Worm (Caenorhabditis elegans): ENCODE results near the gene dlc-4.

Gene dlc-4

DNA sequence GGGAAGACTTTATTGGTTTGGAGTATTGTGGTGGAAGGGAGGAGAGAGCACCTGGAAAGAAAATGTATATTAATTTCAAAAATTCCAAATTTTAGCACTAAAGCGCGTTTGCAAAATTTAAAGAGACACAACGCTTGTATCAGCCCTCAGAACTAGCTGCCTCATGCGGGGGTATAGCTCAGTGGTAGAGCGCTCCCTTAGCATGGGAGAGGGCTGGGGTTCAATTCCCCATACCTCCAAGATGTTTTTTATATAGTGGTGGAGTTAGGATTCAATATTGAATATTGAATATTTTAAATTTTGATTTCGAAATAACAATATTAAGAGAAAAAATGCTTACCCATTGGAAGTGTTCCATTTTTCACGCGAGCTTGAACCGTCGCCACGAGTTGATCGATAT lies 44.0 kb upstream of the dlc-4 start (continued):
- TF ChIP-seq gmeb-1 (tag; optimal IDR thresholded peaks at IDR 0.05), result no peak
- peak; percentile 3 for TF ChIP-seq lin-11 (tag; optimal IDR thresholded peaks at IDR 0.05)
- TF ChIP-seq C34F6.9 (tag; optimal IDR thresholded peaks at IDR 0.05), result no peak
- peak in 1 of 2 experiments; percentile 27 for TF ChIP-seq lsy-2 (tag; optimal IDR thresholded peaks at IDR 0.05)
- TF ChIP-seq sma-3 (GFP tag; optimal IDR thresholded peaks at IDR 0.05), result peak; percentile 12
- no peak for TF ChIP-seq ztf-4 (tag; optimal IDR thresholded peaks at IDR 0.05)
- no peak for TF ChIP-seq dmd-4 (tag; optimal IDR thresholded peaks at IDR 0.05)
- TF ChIP-seq F13H6.1 (tag; optimal IDR thresholded peaks at IDR 0.05), result no peak
- TF ChIP-seq nhr-129 (tag; optimal IDR thresholded peaks at IDR 0.05), result peak; percentile 23
- no peak for TF ChIP-seq peb-1 (tag; optimal IDR thresholded peaks at IDR 0.05)
- no peak for TF ChIP-seq unc-39 (tag; optimal IDR thresholded peaks at IDR 0.05)
- TF ChIP-seq skn-1 (tag; optimal IDR thresholded peaks at IDR 0.05), result no peak
- no peak for TF ChIP-seq nhr-23 (tag; optimal IDR thresholded peaks at IDR 0.05)
- TF ChIP-seq zag-1 (tag; optimal IDR thresholded peaks at IDR 0.05), result no peak
- TF ChIP-seq nhr-10 (tag; optimal IDR thresholded peaks at IDR 0.05), result no peak
- no peak for TF ChIP-seq sma-9 (GFP tag; optimal IDR thresholded peaks at IDR 0.05)
- TF ChIP-seq sma-9 (tag; optimal IDR thresholded peaks at IDR 0.05), result no peak

DNA sequence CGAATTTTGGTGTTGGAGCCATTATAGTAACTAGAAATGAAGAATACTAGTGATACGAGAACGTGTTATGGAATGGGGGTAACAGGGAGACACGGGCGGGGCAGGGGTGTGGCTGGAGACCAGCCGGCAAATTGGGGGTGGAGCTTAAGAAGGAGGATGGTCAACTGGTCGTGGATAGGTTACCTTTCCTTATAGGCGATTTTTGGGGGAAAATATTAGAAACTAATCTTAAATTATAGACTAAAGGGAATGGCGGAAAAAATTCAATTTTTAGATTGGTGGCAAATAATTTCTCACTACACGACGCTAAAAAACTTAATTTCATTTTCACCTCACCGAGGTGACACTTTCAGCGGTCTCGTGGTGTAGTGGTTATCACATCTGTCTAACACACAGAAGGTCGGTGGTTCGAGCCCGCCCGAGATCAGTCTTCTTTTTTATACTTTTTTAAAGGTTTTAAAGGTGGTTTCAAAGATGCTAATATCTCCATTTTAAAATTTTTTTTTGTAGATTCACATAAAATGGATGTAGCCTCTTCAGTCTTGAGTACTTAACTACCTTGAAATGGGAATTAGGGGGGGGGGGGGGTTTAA lies 43.2 kb upstream of the dlc-4 start, which contains the start of gene Y65A5A.1:
Y65A5A.1 (minus strand) TSS at position 51 of the 593 bp plus-strand sequence.
- TF ChIP-seq lin-39 (tag; optimal IDR thresholded peaks at IDR 0.05) (no peak), C34F6.9 (tag; optimal IDR thresholded peaks at IDR 0.05) (no peak), lsy-2 (tag; optimal IDR thresholded peaks at IDR 0.05) (peak in 1 of 2 experiments; percentile 15), lin-13 (GFP tag; optimal IDR thresholded peaks at IDR 0.05) (peak; percentile 28), crh-2 (tag; optimal IDR thresholded peaks at IDR 0.05) (peak; percentile 1), sem-4 (tag; optimal IDR thresholded peaks at IDR 0.05) (no peak), skn-1 (tag; optimal IDR thresholded peaks at IDR 0.05) (no peak)

DNA sequence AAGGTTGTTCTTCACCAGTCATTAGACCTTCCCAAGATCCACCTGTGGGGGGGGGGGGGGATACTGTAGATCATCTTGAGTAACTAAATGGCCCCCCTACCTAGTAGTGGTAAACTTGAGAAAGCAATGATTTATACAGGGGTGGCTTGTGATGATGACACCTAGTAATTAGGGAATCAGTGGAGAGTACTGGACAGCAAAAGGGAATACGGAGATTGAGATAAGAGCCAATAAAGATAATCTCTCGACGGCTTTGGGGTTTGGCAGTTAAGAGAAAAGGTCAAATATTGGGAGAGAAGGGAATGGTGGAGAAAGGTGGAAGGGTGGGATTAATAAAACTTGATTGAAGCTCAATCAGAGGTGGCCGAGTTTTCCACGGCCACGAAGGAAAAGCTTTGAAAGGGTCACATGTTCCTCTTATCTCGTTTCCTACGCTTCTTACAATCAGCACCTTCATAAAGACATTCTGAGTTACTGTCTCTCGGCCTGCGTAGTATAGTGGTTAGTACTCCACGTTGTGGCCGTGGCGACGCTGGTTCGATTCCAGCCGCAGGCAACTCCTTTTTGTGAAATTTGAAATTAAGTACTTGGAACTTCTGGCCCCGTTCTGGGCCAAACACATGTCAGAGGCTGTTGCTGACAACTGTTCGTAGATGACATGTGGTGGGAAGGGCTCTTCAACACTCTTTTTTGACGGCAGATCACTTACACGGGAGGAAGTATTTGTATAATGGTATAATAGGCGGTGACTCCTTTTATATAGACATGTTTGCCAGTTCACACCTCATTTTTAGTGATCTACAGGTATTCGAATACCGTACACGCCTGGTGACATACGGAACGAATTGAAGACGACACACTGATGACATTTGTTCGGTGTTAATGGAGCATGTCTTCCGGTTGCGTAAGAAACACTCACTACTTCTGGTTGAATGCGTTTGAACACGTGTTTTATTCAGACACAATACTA lies 42.4 kb upstream of the dlc-4 start:
- TF ChIP-seq peb-1 (tag; optimal IDR thresholded peaks at IDR 0.05) (no peak), ZK546.5 (tag; optimal IDR thresholded peaks at IDR 0.05) (no peak), ceh-82 (tag; optimal IDR thresholded peaks at IDR 0.05) (no peak), ztf-11 (tag; optimal IDR thresholded peaks at IDR 0.05) (no peak), gmeb-1 (tag; optimal IDR thresholded peaks at IDR 0.05) (peak; percentile 26), Y55F3AM.14 (GFP tag; optimal IDR thresholded peaks at IDR 0.05) (no peak), nhr-21 (tag; optimal IDR thresholded peaks at IDR 0.05) (no peak), nhr-10 (tag; optimal IDR thresholded peaks at IDR 0.05) (no peak), sma-3 (GFP tag; optimal IDR thresholded peaks at IDR 0.05) (peak; percentile 52), lin-13 (GFP tag; optimal IDR thresholded peaks at IDR 0.05) (no peak), elt-1 (tag; optimal IDR thresholded peaks at IDR 0.05) (peak; percentile 47), R02D3.7 (tag; optimal IDR thresholded peaks at IDR 0.05) (no peak), crh-2 (tag; optimal IDR thresholded peaks at IDR 0.05) (peak; percentile 53), nhr-129 (tag; optimal IDR thresholded peaks at IDR 0.05) (peak; percentile 9), skn-1 (tag; optimal IDR thresholded peaks at IDR 0.05) (no peak), C34F6.9 (tag; optimal IDR thresholded peaks at IDR 0.05) (no peak), elt-3 (tag; optimal IDR thresholded peaks at IDR 0.05) (no peak), alr-1 (tag; optimal IDR thresholded peaks at IDR 0.05) (no peak), ceh-16 (tag; optimal IDR thresholded peaks at IDR 0.05) (peak; percentile 96)

DNA sequence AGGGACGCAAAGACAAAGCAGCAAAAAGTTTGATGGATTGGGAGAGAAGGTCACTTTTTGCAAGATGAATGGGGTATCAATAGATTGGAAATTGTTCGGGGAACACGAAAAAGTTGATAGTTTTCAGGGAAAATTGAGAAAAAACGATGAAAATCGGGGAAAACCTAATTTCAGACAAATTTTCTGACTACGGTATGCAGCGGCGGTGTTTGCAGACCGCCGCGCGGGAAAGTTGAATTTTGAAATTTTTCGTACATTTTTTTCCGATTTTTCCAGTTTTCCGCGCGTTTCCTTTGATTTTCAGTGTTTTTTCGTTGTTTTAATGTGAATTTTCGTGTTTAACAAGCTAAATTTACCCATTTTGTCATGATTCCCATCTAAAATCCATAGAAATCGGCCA lies 41.6 kb upstream of the dlc-4 start:
- TF ChIP-seq zag-1 (tag; optimal IDR thresholded peaks at IDR 0.05) (no peak), ztf-4 (tag; optimal IDR thresholded peaks at IDR 0.05) (no peak), peb-1 (tag; optimal IDR thresholded peaks at IDR 0.05) (no peak), ztf-11 (tag; optimal IDR thresholded peaks at IDR 0.05) (no peak), nhr-11 (tag; optimal IDR thresholded peaks at IDR 0.05) (no peak), lin-39 (tag; optimal IDR thresholded peaks at IDR 0.05) (no peak), mdl-1 (tag; optimal IDR thresholded peaks at IDR 0.05) (no peak), fos-1 (tag; optimal IDR thresholded peaks at IDR 0.05) (no peak), alr-1 (tag; optimal IDR thresholded peaks at IDR 0.05) (no peak), nhr-6 (tag; optimal IDR thresholded peaks at IDR 0.05) (no peak), unc-39 (tag; optimal IDR thresholded peaks at IDR 0.05) (no peak), snpc-4 (tag; optimal IDR thresholded peaks at IDR 0.05) (no peak), F13H6.1 (tag; optimal IDR thresholded peaks at IDR 0.05) (no peak), sem-4 (tag; optimal IDR thresholded peaks at IDR 0.05) (no peak), ZK546.5 (tag; optimal IDR thresholded peaks at IDR 0.05) (no peak)

Data from whole organism, L2 larva.